Worm (Caenorhabditis elegans): ENCODE measurements around the gene F41B4.3.
A peak's percentile ranks its signal among the peaks of the same experiment; 100 is the strongest.

ce11 chrX:6807137-6807861, 28.6 kb downstream of the F41B4.3 start:
- TF ChIP-seq hlh-17 (GFP tag; optimal IDR thresholded peaks at IDR 0.05; ENCODE audit: borderline replicate concordance) = no peak
- TF ChIP-seq lin-39 (tag; optimal IDR thresholded peaks at IDR 0.05) = no peak
- no peak for TF ChIP-seq nhr-237 (tag; optimal IDR thresholded peaks at IDR 0.05)
- TF ChIP-seq elt-3 (tag; optimal IDR thresholded peaks at IDR 0.05) = peak in 2 of 6 experiments; percentile 10 to 39
- TF ChIP-seq lin-13 (GFP tag; optimal IDR thresholded peaks at IDR 0.05) = no peak
- TF ChIP-seq nhr-77 (tag; optimal IDR thresholded peaks at IDR 0.05) = no peak
- peak; percentile 18 for TF ChIP-seq rnt-1 (tag; optimal IDR thresholded peaks at IDR 0.05)
- TF ChIP-seq unc-130 (tag; optimal IDR thresholded peaks at IDR 0.05) = peak; percentile 77
- no peak for TF ChIP-seq fkh-10 (GFP tag; optimal IDR thresholded peaks at IDR 0.05)
- no peak for TF ChIP-seq ces-1 (GFP tag; optimal IDR thresholded peaks at IDR 0.05)
- no peak for TF ChIP-seq nhr-76 (tag; optimal IDR thresholded peaks at IDR 0.05)
- peak; percentile 23 for TF ChIP-seq irx-1 (tag; optimal IDR thresholded peaks at IDR 0.05)

All from whole organism, L1 larva.